Fruit fly (Drosophila melanogaster): ENCODE measurements around the gene CARPB.

Gene CARPB

dm6 chrX:9877240-9877639 is 94.2 kb downstream of the CARPB start:
- no peak for TF ChIP-seq CG32264 (GFP tag; optimal IDR thresholded peaks at IDR 0.05)
- no peak for TF ChIP-seq Jra (GFP tag; optimal IDR thresholded peaks at IDR 0.05)
- no peak for TF ChIP-seq Sp1 (GFP tag; optimal IDR thresholded peaks at IDR 0.05)
- no peak for TF ChIP-seq N (GFP tag; optimal IDR thresholded peaks at IDR 0.05)
- TF ChIP-seq rgr (GFP tag; optimal IDR thresholded peaks at IDR 0.05) = no peak
- no peak for TF ChIP-seq Myc (optimal IDR thresholded peaks at IDR 0.05)
- TF ChIP-seq fru (GFP tag; optimal IDR thresholded peaks at IDR 0.05) = no peak
- TF ChIP-seq sage (GFP tag; optimal IDR thresholded peaks at IDR 0.05) = no peak
- TF ChIP-seq Hr78 (GFP tag; optimal IDR thresholded peaks at IDR 0.05) = no peak
- no peak for TF ChIP-seq woc (GFP tag; optimal IDR thresholded peaks at IDR 0.05)
- TF ChIP-seq OdsH (GFP tag; optimal IDR thresholded peaks at IDR 0.05) = no peak
- no peak for TF ChIP-seq Dif (GFP tag; optimal IDR thresholded peaks at IDR 0.05; ENCODE audit: partially characterized antibody)

dm6 chrX:9878125-9878524 is 95.1 kb downstream of the CARPB start, which contains the start of gene CG1468:
CG1468 (plus strand) TSS chrX:9878422.
- TF ChIP-seq Myc (optimal IDR thresholded peaks at IDR 0.05) (peak; percentile 17), Sp1 (GFP tag; optimal IDR thresholded peaks at IDR 0.05) (no peak)

- TF ChIP-seq psq (GFP tag; optimal IDR thresholded peaks at IDR 0.05) (no peak), Hr78 (GFP tag; optimal IDR thresholded peaks at IDR 0.05) (no peak), fru (GFP tag; optimal IDR thresholded peaks at IDR 0.05) (no peak), dsf (GFP tag; optimal IDR thresholded peaks at IDR 0.05; ENCODE audit: borderline replicate concordance) (no peak), dl (GFP tag; optimal IDR thresholded peaks at IDR 0.05; ENCODE audit: insufficient read depth in 1 of 2, partially characterized antibody in 2 of 2) (no peak), rgr (GFP tag; optimal IDR thresholded peaks at IDR 0.05) (no peak), dmrt93B (GFP tag; optimal IDR thresholded peaks at IDR 0.05) (no peak), Dif (GFP tag; optimal IDR thresholded peaks at IDR 0.05; ENCODE audit: partially characterized antibody) (no peak), sv (GFP tag; optimal IDR thresholded peaks at IDR 0.05) (no peak)
These were observed 96.5 kb downstream of the CARPB start, which contains the start of gene CG9686 for dm6 chrX:9879570-9879969. CG9686 (plus strand) TSS chrX:9879870.

dm6 chrX:9881746-9882145 is 98.7 kb downstream of the CARPB start, which contains the start of gene CG9689:
CG9689 (plus strand) TSS chrX:9881953.
- TF ChIP-seq Jra (GFP tag; optimal IDR thresholded peaks at IDR 0.05) (no peak), Vsx2 (GFP tag; optimal IDR thresholded peaks at IDR 0.05; ENCODE audit: partially characterized antibody) (peak; percentile 55)

- TF ChIP-seq br (GFP tag; optimal IDR thresholded peaks at IDR 0.05) (no peak), fru (GFP tag; optimal IDR thresholded peaks at IDR 0.05) (no peak), CrebA (GFP tag; optimal IDR thresholded peaks at IDR 0.05; ENCODE audit: borderline replicate concordance) (no peak), psq (GFP tag; optimal IDR thresholded peaks at IDR 0.05) (no peak), ey (GFP tag; optimal IDR thresholded peaks at IDR 0.05) (no peak), woc (GFP tag; optimal IDR thresholded peaks at IDR 0.05) (no peak), GATAd (GFP tag; optimal IDR thresholded peaks at IDR 0.05) (no peak), Hnf4 (GFP tag; optimal IDR thresholded peaks at IDR 0.05) (no peak), OdsH (GFP tag; optimal IDR thresholded peaks at IDR 0.05) (no peak)
These were observed 99.9 kb downstream of the CARPB start for dm6 chrX:9882900-9883299.

dm6 chrX:9884221-9884620 is 101.2 kb downstream of the CARPB start, which contains the start of gene CG9691:
CG9691 (plus strand) TSS chrX:9884442.
- TF ChIP-seq rgr (GFP tag; optimal IDR thresholded peaks at IDR 0.05) (peak; percentile 1), HLH106 (tag; optimal IDR thresholded peaks at IDR 0.05) (peak; percentile 1), Hnf4 (GFP tag; optimal IDR thresholded peaks at IDR 0.05) (peak; percentile 8), Sp1 (GFP tag; optimal IDR thresholded peaks at IDR 0.05) (peak; percentile 40), dsf (GFP tag; optimal IDR thresholded peaks at IDR 0.05; ENCODE audit: borderline replicate concordance) (no peak), Vsx2 (GFP tag; optimal IDR thresholded peaks at IDR 0.05; ENCODE audit: partially characterized antibody) (peak; percentile 58), OdsH (GFP tag; optimal IDR thresholded peaks at IDR 0.05) (peak; percentile 17), tai (GFP tag; optimal IDR thresholded peaks at IDR 0.05) (no peak), CrebA (GFP tag; optimal IDR thresholded peaks at IDR 0.05; ENCODE audit: borderline replicate concordance) (no peak)

- TF ChIP-seq Rel (GFP tag; optimal IDR thresholded peaks at IDR 0.05) = no peak
- peak; percentile 78 for TF ChIP-seq Rel (tag; optimal IDR thresholded peaks at IDR 0.05)
- no peak for TF ChIP-seq ey (GFP tag; optimal IDR thresholded peaks at IDR 0.05)
These were observed 102.3 kb downstream of the CARPB start for dm6 chrX:9885363-9885762.
